Worm (Caenorhabditis elegans) whole organism, late embryonic: ENCODE results near the gene C33A12.19.

Experiments
- ama-1 ChIP-seq: fragments of 150-350 bp; optimal IDR thresholded peaks from 2 replicates; lab custom pipeline; 2014
- ceh-24 ChIP-seq: sonication (generic microtip); optimal IDR thresholded peaks from 2 replicates; lab custom pipeline; 2016; ENCODE audit warnings: mild to moderate bottlenecking, missing genetic modification characterization, missing compliant biosample characterization
- ceh-45 ChIP-seq: fragments of 200-800 bp; sonication (Bioruptor generic); IDR thresholded peaks from 2 replicates; pipeline ENCODE4 v1.3.6; 2022; ENCODE audit warnings: missing genetic modification reagents, missing genetic modification characterization, missing compliant biosample characterization
- hlh-6 ChIP-seq: sonication (generic microtip); optimal IDR thresholded peaks from 2 replicates; lab custom pipeline; 2016; ENCODE audit warnings: missing genotype, missing genetic modification characterization, missing compliant biosample characterization
- lim-6 ChIP-seq: sonication (generic microtip); optimal IDR thresholded peaks from 2 replicates; lab custom pipeline; 2016; ENCODE audit warnings: missing genetic modification characterization, missing compliant biosample characterization
- nhr-11 ChIP-seq: fragments of 150-350 bp; optimal IDR thresholded peaks from 2 replicates; lab custom pipeline; 2014; ENCODE audit warnings: missing biosample characterization, missing genetic modification characterization
- tbx-2 ChIP-seq: sonication (generic microtip); optimal IDR thresholded peaks from 2 replicates; lab custom pipeline; 2016; ENCODE audit warnings: missing genetic modification characterization, missing compliant biosample characterization
- unc-55 ChIP-seq: sonication (generic microtip); optimal IDR thresholded peaks from 2 replicates; lab custom pipeline; 2017; ENCODE audit warnings: missing biosample characterization, missing genetic modification reagents, missing genetic modification characterization

DNA sequence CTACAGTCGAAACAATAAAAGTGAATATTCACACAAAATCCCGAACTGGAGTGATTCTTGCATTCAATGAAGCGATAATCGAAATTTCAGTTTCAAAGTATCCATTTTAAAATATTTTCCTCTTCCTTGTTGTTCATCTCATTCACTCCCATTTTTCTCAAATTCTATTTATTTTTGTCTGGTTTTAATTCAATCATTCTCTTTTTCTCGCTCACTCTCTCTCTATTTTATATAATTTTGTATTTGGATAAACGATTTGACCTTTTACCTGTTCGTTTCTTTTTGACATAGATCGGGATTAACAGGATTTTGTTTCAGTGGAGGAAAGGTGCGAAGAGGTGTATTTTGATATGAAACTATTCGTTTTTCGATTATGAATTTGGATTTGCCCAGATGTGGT is 29.2 kb downstream of the C33A12.19 start, which contains the start of gene T05A1.5:
- TF ChIP-seq nhr-11 (tag; lab: Kevin White, UChicago): no peak
- TF ChIP-seq ama-1 (lab: Kevin White, UChicago): no peak
- TF ChIP-seq hlh-6 (tag; lab: Kevin White, UChicago): no peak
- no peak for TF ChIP-seq tbx-2 (tag; lab: Kevin White, UChicago)
- TF ChIP-seq ceh-24 (tag; lab: Kevin White, UChicago): no peak
- no peak for TF ChIP-seq unc-55 (GFP tag; lab: Kevin White, UChicago)
- TF ChIP-seq ceh-45 (GFP tag; lab: Robert Waterston, UW): no peak
- no peak for TF ChIP-seq lim-6 (tag; lab: Kevin White, UChicago)
